Worm (Caenorhabditis elegans) whole organism, mixed stage, embryonic: Measurements from ENCODE around the gene T07D4.5.

Experiments used
- M03D4.4 ChIP-seq: sonication (generic microtip); optimal IDR thresholded peaks from 2 replicates; lab custom pipeline; 2017; ENCODE audit warnings: mild to moderate bottlenecking, missing genetic modification characterization, missing compliant biosample characterization
- ceh-39 ChIP-seq: fragments of 150-350 bp; optimal IDR thresholded peaks from 2 replicates; lab custom pipeline; 2014; ENCODE audit warnings: missing biosample characterization, missing genetic modification characterization
- ceh-43 ChIP-seq: fragments of 200-800 bp; sonication (Bioruptor generic); optimal IDR thresholded peaks from 2 replicates; lab custom pipeline; 2018; ENCODE audit warnings: mild to moderate bottlenecking, missing genetic modification characterization, moderate library complexity, missing compliant biosample characterization
- ceh-83 ChIP-seq: fragments of 200-800 bp; sonication (Bioruptor generic); optimal IDR thresholded peaks from 2 replicates; lab custom pipeline; 2018; ENCODE audit warnings: mild to moderate bottlenecking, missing genetic modification characterization, missing compliant biosample characterization
- ces-1 ChIP-seq: fragments of 150-350 bp; optimal IDR thresholded peaks from 2 replicates; lab custom pipeline; 2014; ENCODE audit warnings: missing biosample characterization, missing genetic modification reagents, missing genetic modification characterization
- cnd-1 ChIP-seq: fragments of 200-800 bp; sonication (Bioruptor generic); optimal IDR thresholded peaks from 2 replicates; lab custom pipeline; 2018; ENCODE audit warnings: mild to moderate bottlenecking, missing genetic modification characterization, missing compliant biosample characterization
- elt-1 ChIP-seq: sonication (generic microtip); optimal IDR thresholded peaks from 2 replicates; lab custom pipeline; 2017; ENCODE audit warnings: missing genetic modification characterization, mild to moderate bottlenecking, missing compliant biosample characterization, antibody characterized with exemption, moderate library complexity, borderline replicate concordance; ENCODE audit not compliant: insufficient read depth
- elt-3 ChIP-seq: fragments of 150-350 bp; optimal IDR thresholded peaks from 2 replicates; lab custom pipeline; 2014; ENCODE audit warnings: missing biosample characterization, missing genetic modification characterization
- ham-2 ChIP-seq: fragments of 200-800 bp; sonication (Bioruptor generic); optimal IDR thresholded peaks from 2 replicates; lab custom pipeline; 2018; ENCODE audit warnings: mild to moderate bottlenecking, missing genetic modification characterization, missing compliant biosample characterization
- hlh-1 ChIP-seq: fragments of 150-350 bp; optimal IDR thresholded peaks from 2 replicates; lab custom pipeline; 2014; ENCODE audit warnings: missing biosample characterization, missing genetic modification reagents, missing genetic modification characterization
- lin-13 ChIP-seq: fragments of 150-350 bp; optimal IDR thresholded peaks from 2 replicates; lab custom pipeline; 2014; ENCODE audit warnings: missing biosample characterization, missing genetic modification characterization
- lsy-2 ChIP-seq: fragments of 150-350 bp; optimal IDR thresholded peaks from 2 replicates; lab custom pipeline; 2014; ENCODE audit warnings: missing biosample characterization, missing genetic modification characterization
- mep-1 ChIP-seq: fragments of 150-350 bp; optimal IDR thresholded peaks from 2 replicates; lab custom pipeline; 2017; ENCODE audit warnings: missing biosample characterization, missing genetic modification reagents, missing genetic modification characterization, inconsistent platforms
- mls-2 ChIP-seq: sonication (generic microtip); optimal IDR thresholded peaks from 2 replicates; lab custom pipeline; 2016; ENCODE audit warnings: mild to moderate bottlenecking, missing genetic modification characterization, moderate library complexity, missing compliant biosample characterization
- nhr-12 ChIP-seq: fragments of 150-350 bp; optimal IDR thresholded peaks from 2 replicates; lab custom pipeline; 2014; ENCODE audit warnings: missing biosample characterization, missing genetic modification characterization
- nhr-2 ChIP-seq: fragments of 150-350 bp; optimal IDR thresholded peaks from 2 replicates; lab custom pipeline; 2014; ENCODE audit warnings: missing biosample characterization, missing genetic modification characterization
- nhr-237 ChIP-seq: fragments of 150-350 bp; optimal IDR thresholded peaks from 2 replicates; lab custom pipeline; 2014; ENCODE audit warnings: missing biosample characterization, missing genetic modification characterization
- nhr-28 ChIP-seq: fragments of 150-350 bp; optimal IDR thresholded peaks from 2 replicates; lab custom pipeline; 2014; ENCODE audit warnings: missing biosample characterization, missing genetic modification characterization
- sem-2 ChIP-seq: fragments of 200-800 bp; sonication (Bioruptor generic); optimal IDR thresholded peaks from 2 replicates; lab custom pipeline; 2018; ENCODE audit warnings: mild to moderate bottlenecking, missing genetic modification characterization, missing compliant biosample characterization
- snpc-4 ChIP-seq: fragments of 150-350 bp; optimal IDR thresholded peaks from 2 replicates; lab custom pipeline; 2014; ENCODE audit warnings: missing biosample characterization, missing genetic modification characterization
- sptf-1 ChIP-seq: sonication (generic microtip); optimal IDR thresholded peaks from 2 replicates; lab custom pipeline; 2017; ENCODE audit warnings: mild to moderate bottlenecking, missing genetic modification characterization, moderate library complexity, missing compliant biosample characterization
- tbx-8 ChIP-seq: fragments of 200-800 bp; sonication (Bioruptor generic); optimal IDR thresholded peaks from 2 replicates; lab custom pipeline; 2018; ENCODE audit warnings: mild to moderate bottlenecking, missing genetic modification characterization, moderate library complexity, missing compliant biosample characterization
- unc-120 ChIP-seq: sonication (generic microtip); optimal IDR thresholded peaks from 2 replicates; lab custom pipeline; 2017; ENCODE audit warnings: missing genetic modification characterization, missing compliant biosample characterization; ENCODE audit not compliant: poor library complexity, severe bottlenecking
- unc-62 ChIP-seq: fragments of 150-350 bp; optimal IDR thresholded peaks from 2 replicates; lab custom pipeline; 2014; ENCODE audit warnings: missing biosample characterization, missing genetic modification reagents, missing genetic modification characterization
- zip-8 ChIP-seq: fragments of 150-350 bp; optimal IDR thresholded peaks from 2 replicates; lab custom pipeline; 2014; ENCODE audit warnings: missing biosample characterization, missing genetic modification characterization

Gene T07D4.5

ce11 chrII:8848984-8849383 lies 35.1 kb downstream of the T07D4.5 start:
- TF ChIP-seq ceh-39 (no peak), cnd-1 (no peak), M03D4.4 (no peak), mls-2 (no peak), elt-1 (no peak), tbx-8 (GFP tag; lab: Kevin White, UChicago) (no peak), lin-13 (tag; lab: Kevin White, UChicago) (no peak), nhr-12 (tag; lab: Kevin White, UChicago) (no peak), unc-120 (tag; lab: Kevin White, UChicago) (no peak), mep-1 (tag; lab: Kevin White, UChicago) (no peak), ceh-83 (GFP tag; lab: Kevin White, UChicago) (no peak), snpc-4 (tag; lab: Kevin White, UChicago) (no peak), sem-2 (GFP tag; lab: Kevin White, UChicago) (no peak), ceh-43 (GFP tag; lab: Kevin White, UChicago) (no peak), ham-2 (GFP tag; lab: Kevin White, UChicago) (no peak), hlh-1 (tag; lab: Kevin White, UChicago) (no peak), nhr-2 (tag; lab: Kevin White, UChicago) (no peak)

ce11 chrII:8845932-8846331 lies 38.2 kb downstream of the T07D4.5 start:
- no peak for TF ChIP-seq hlh-1 (tag; lab: Kevin White, UChicago)
- no peak for TF ChIP-seq ceh-83 (GFP tag; lab: Kevin White, UChicago)
- no peak for TF ChIP-seq ces-1 (GFP tag; lab: Kevin White, UChicago)
- TF ChIP-seq lsy-2 (tag; lab: Kevin White, UChicago) = no peak
- no peak for TF ChIP-seq zip-8
- no peak for TF ChIP-seq ham-2 (GFP tag; lab: Kevin White, UChicago)
- TF ChIP-seq unc-62 (GFP tag; lab: Kevin White, UChicago) = no peak
- no peak for TF ChIP-seq sem-2 (GFP tag; lab: Kevin White, UChicago)
- no peak for TF ChIP-seq mls-2
- no peak for TF ChIP-seq elt-1
- no peak for TF ChIP-seq elt-3 (tag; lab: Kevin White, UChicago)
- no peak for TF ChIP-seq nhr-237
- TF ChIP-seq tbx-8 (GFP tag; lab: Kevin White, UChicago) = no peak
- no peak for TF ChIP-seq snpc-4 (tag; lab: Kevin White, UChicago)
- TF ChIP-seq cnd-1 = no peak
- no peak for TF ChIP-seq lin-13 (tag; lab: Kevin White, UChicago)
- TF ChIP-seq unc-120 (tag; lab: Kevin White, UChicago) = no peak
- no peak for TF ChIP-seq mep-1 (tag; lab: Kevin White, UChicago)
- TF ChIP-seq, all 35 proteins: peak for 0

- no peak for TF ChIP-seq M03D4.4
Measured at ce11 chrII:8845298-8845697, 38.8 kb downstream of the T07D4.5 start, which contains the start of gene agxt-1. Gene agxt-1 (plus strand): TSS chrII:8845598.

ce11 chrII:8844465-8845126 lies 39.5 kb downstream of the T07D4.5 start, which contains the start of gene F46C5.6:
Gene F46C5.6 (minus strand): TSS chrII:8844515.
- TF ChIP-seq unc-62 (GFP tag; lab: Kevin White, UChicago) (peak; percentile 48), unc-120 (tag; lab: Kevin White, UChicago) (peak; percentile 83), cnd-1 (no peak), hlh-1 (tag; lab: Kevin White, UChicago) (peak; percentile 90)

ce11 chrII:8839025-8839424 lies 45.1 kb downstream of the T07D4.5 start, which contains the start of gene F46C5.7:
Gene F46C5.7 (plus strand): TSS chrII:8839325.
- TF ChIP-seq sem-2 (GFP tag; lab: Kevin White, UChicago) (no peak), elt-1 (no peak), nhr-28 (tag; lab: Kevin White, UChicago) (no peak), snpc-4 (tag; lab: Kevin White, UChicago) (no peak), zip-8 (no peak), M03D4.4 (no peak), tbx-8 (GFP tag; lab: Kevin White, UChicago) (no peak), sptf-1 (tag; lab: Kevin White, UChicago) (no peak), ceh-43 (GFP tag; lab: Kevin White, UChicago) (no peak), nhr-237 (no peak)

ce11 chrII:8835857-8836256 lies 48.3 kb downstream of the T07D4.5 start, which contains the start of gene F46C5.4:
Gene F46C5.4 (plus strand): TSS chrII:8836078.
- TF ChIP-seq nhr-237 (no peak), ces-1 (GFP tag; lab: Kevin White, UChicago) (peak; percentile 71)
